Fruit fly (Drosophila melanogaster) whole organism, embryonic: ENCODE results near the gene CG12470.

Experiments
- ATbp ChIP-seq: fragments of 200-800 bp; sonication (Bioruptor generic); optimal IDR thresholded peaks from 2 replicates; lab custom pipeline; 2017; ENCODE audit warnings: missing biosample characterization, mild to moderate bottlenecking, missing genetic modification characterization, missing genetic modification reagents
- Abd-B ChIP-seq: fragments of 200-800 bp; sonication (Bioruptor generic); optimal IDR thresholded peaks from 2 replicates; lab custom pipeline; 2018; ENCODE audit warnings: missing biosample characterization, mild to moderate bottlenecking, missing genetic modification characterization, moderate library complexity
- B-H1 ChIP-seq: fragments of 200-800 bp; sonication (Bioruptor generic); IDR thresholded peaks from 3 replicates; pipeline ENCODE4 v1.3.6; 2022; ENCODE audit warnings: missing biosample characterization, missing genetic modification characterization
- BEAF-32 ChIP-seq: fragments of 200-800 bp; sonication (Bioruptor generic); optimal IDR thresholded peaks from 3 replicates; lab custom pipeline; 2017; ENCODE audit warnings: missing biosample characterization, missing genetic modification characterization, mild to moderate bottlenecking, moderate library complexity, missing genetic modification reagents
- CG1024 ChIP-seq: fragments of 200-800 bp; sonication (Bioruptor generic); IDR thresholded peaks from 2 replicates; pipeline ENCODE4 v1.3.6; 2022; ENCODE audit warnings: missing biosample characterization, missing genetic modification characterization
- CG10366 ChIP-seq: fragments of 200-800 bp; sonication (Bioruptor generic); IDR thresholded peaks from 2 replicates; pipeline ENCODE4 v1.3.6; 2022; ENCODE audit warnings: missing biosample characterization, missing genetic modification characterization
- CG10565 ChIP-seq: fragments of 200-800 bp; sonication (Bioruptor generic); optimal IDR thresholded peaks from 3 replicates; lab custom pipeline; 2016; ENCODE audit warnings: missing biosample characterization, mild to moderate bottlenecking, missing genetic modification characterization
- CG12942 ChIP-seq: fragments of 200-800 bp; sonication (Bioruptor generic); optimal IDR thresholded peaks from 3 replicates; lab custom pipeline; 2016; ENCODE audit warnings: missing biosample characterization, missing genetic modification characterization
- CG15514 ChIP-seq: fragments of 200-800 bp; sonication (Bioruptor generic); optimal IDR thresholded peaks from 3 replicates; lab custom pipeline; 2017; ENCODE audit warnings: missing biosample characterization, missing genetic modification characterization, mild to moderate bottlenecking, moderate library complexity, missing genetic modification reagents
- CG16863 ChIP-seq: fragments of 200-800 bp; sonication (Bioruptor generic); optimal IDR thresholded peaks from 3 replicates; lab custom pipeline; 2016; ENCODE audit warnings: missing biosample characterization, missing genetic modification characterization
- CG17829 ChIP-seq: fragments of 200-800 bp; optimal IDR thresholded peaks from 2 replicates; lab custom pipeline; 2019; ENCODE audit warnings: missing biosample characterization, mild to moderate bottlenecking, missing genetic modification characterization, moderate library complexity
- CG18476 ChIP-seq: fragments of 200-800 bp; sonication (Bioruptor generic); optimal IDR thresholded peaks from 2 replicates; lab custom pipeline; 2016; ENCODE audit warnings: missing biosample characterization, mild to moderate bottlenecking, missing genetic modification characterization
- CG32772 ChIP-seq: fragments of 200-800 bp; sonication (Bioruptor generic); IDR thresholded peaks from 2 replicates; pipeline ENCODE4 v1.3.6; 2022; ENCODE audit warnings: missing biosample characterization, missing genetic modification characterization
- CG3281 ChIP-seq: fragments of 200-800 bp; sonication (Bioruptor generic); optimal IDR thresholded peaks from 3 replicates; lab custom pipeline; 2017; ENCODE audit warnings: missing biosample characterization, mild to moderate bottlenecking, missing genetic modification characterization
- CG3726 ChIP-seq: fragments of 200-800 bp; sonication (Bioruptor generic); IDR thresholded peaks from 3 replicates; pipeline ENCODE4, ENCODE4 v1.3.6; 2022; ENCODE audit warnings: missing biosample characterization, missing genetic modification characterization
- CG43689 ChIP-seq: fragments of 200-800 bp; sonication (Bioruptor generic); IDR thresholded peaks from 2 replicates; pipeline ENCODE4 v1.3.6; 2022; ENCODE audit warnings: missing biosample characterization, missing genetic modification characterization
- CG5953 ChIP-seq: fragments of 200-800 bp; sonication (Bioruptor generic); IDR thresholded peaks from 2 replicates; pipeline ENCODE4 v1.3.6; 2022; ENCODE audit warnings: missing biosample characterization, missing genetic modification characterization
- CG6654 ChIP-seq: fragments of 200-800 bp; sonication (Bioruptor generic); optimal IDR thresholded peaks from 2 replicates; lab custom pipeline; 2017; ENCODE audit warnings: missing biosample characterization, mild to moderate bottlenecking, missing genetic modification characterization
- CG6683 ChIP-seq: fragments of 200-800 bp; sonication (Bioruptor generic); optimal IDR thresholded peaks from 2 replicates; lab custom pipeline; 2017; ENCODE audit warnings: missing biosample characterization, mild to moderate bottlenecking, missing genetic modification characterization, missing genetic modification reagents
- CG6689 ChIP-seq: fragments of 200-800 bp; sonication (Bioruptor generic); IDR thresholded peaks from 2 replicates; pipeline ENCODE4 v1.3.6; 2022; ENCODE audit warnings: missing biosample characterization, missing genetic modification characterization
- CG7839 ChIP-seq: fragments of 200-800 bp; sonication (Bioruptor generic); optimal IDR thresholded peaks from 3 replicates; lab custom pipeline; 2018; ENCODE audit warnings: missing biosample characterization, mild to moderate bottlenecking, missing genetic modification characterization, moderate library complexity
- CG7987 ChIP-seq: fragments of 200-800 bp; sonication (Bioruptor generic); optimal IDR thresholded peaks from 2 replicates; lab custom pipeline; 2018; ENCODE audit warnings: missing biosample characterization, mild to moderate bottlenecking, missing genetic modification characterization, moderate library complexity
- CG8290 ChIP-seq, 3 experiments: fragments of 200-800 bp; sonication (Bioruptor generic); optimal IDR thresholded peaks; 2 replicates each; lab custom pipeline; 2016 to 2019; ENCODE audit warnings: missing biosample characterization in 3 of 3, missing genetic modification characterization in 3 of 3, mild to moderate bottlenecking in 2 of 3, moderate library complexity in 1 of 3
- CG9932 ChIP-seq: fragments of 200-800 bp; sonication (Bioruptor generic); IDR thresholded peaks from 2 replicates; pipeline ENCODE4 v1.3.6; 2022; ENCODE audit warnings: missing biosample characterization, missing genetic modification characterization
- Gsc ChIP-seq: fragments of 200-800 bp; sonication (Bioruptor generic); IDR thresholded peaks from 2 replicates; pipeline ENCODE4 v1.3.6; 2022; ENCODE audit warnings: missing biosample characterization, missing genetic modification characterization
- Kr ChIP-seq: fragments of 200-800 bp; sonication (Bioruptor generic); optimal IDR thresholded peaks from 2 replicates; lab custom pipeline; 2017; ENCODE audit warnings: missing biosample characterization, mild to moderate bottlenecking, missing genetic modification characterization
- Ravus ChIP-seq: fragments of 200-800 bp; sonication (Bioruptor generic); IDR thresholded peaks from 2 replicates; pipeline ENCODE4 v1.3.6; 2022; ENCODE audit warnings: missing biosample characterization, missing genetic modification characterization
- Six4 ChIP-seq: fragments of 200-800 bp; sonication (Bioruptor generic); optimal IDR thresholded peaks from 2 replicates; lab custom pipeline; 2016; ENCODE audit warnings: missing biosample characterization, missing genetic modification characterization
- ara ChIP-seq: fragments of 200-800 bp; sonication (Bioruptor generic); IDR thresholded peaks from 2 replicates; pipeline ENCODE4 v1.3.6; 2022; ENCODE audit warnings: missing biosample characterization, missing genetic modification characterization
- chif ChIP-seq, 2 experiments: fragments of 200-800 bp; sonication (Bioruptor generic); optimal IDR thresholded peaks; 3 replicates each; lab custom pipeline; 2016; ENCODE audit warnings: missing biosample characterization in 2 of 2, missing genetic modification characterization in 2 of 2
- crc ChIP-seq: fragments of 200-800 bp; sonication (Bioruptor generic); optimal IDR thresholded peaks from 2 replicates; lab custom pipeline; 2016; ENCODE audit warnings: missing biosample characterization, missing genetic modification characterization
- croc ChIP-seq: fragments of 200-800 bp; sonication (Bioruptor generic); conservative IDR thresholded peaks from 3 replicates; pipeline ENCODE4 v1.3.6; 2022; ENCODE audit warnings: missing biosample characterization, missing genetic modification characterization
- cwo ChIP-seq: fragments of 200-800 bp; sonication (Bioruptor generic); optimal IDR thresholded peaks from 3 replicates; lab custom pipeline; 2017; ENCODE audit warnings: missing biosample characterization, missing genetic modification characterization, mild to moderate bottlenecking, moderate library complexity, missing genetic modification reagents
- eve ChIP-seq, 2 experiments: fragments of >200 bp; optimal IDR thresholded peaks; 2 replicates each; lab custom pipeline; 2017; ENCODE audit warnings: missing biosample characterization in 2 of 2, missing genetic modification characterization in 2 of 2
- gcm ChIP-seq: fragments of 200-800 bp; sonication (Bioruptor generic); optimal IDR thresholded peaks from 2 replicates; lab custom pipeline; 2019; ENCODE audit warnings: missing biosample characterization, mild to moderate bottlenecking, missing genetic modification characterization, moderate library complexity
- gsb ChIP-seq: fragments of 200-800 bp; sonication (Bioruptor generic); IDR thresholded peaks from 2 replicates; pipeline ENCODE4 v1.3.6; 2022; ENCODE audit warnings: missing biosample characterization, missing genetic modification characterization
- her ChIP-seq: fragments of 200-800 bp; sonication (Bioruptor generic); optimal IDR thresholded peaks from 2 replicates; lab custom pipeline; 2016; ENCODE audit warnings: missing biosample characterization, missing genetic modification characterization
- jumu ChIP-seq: fragments of 200-800 bp; sonication (Bioruptor generic); optimal IDR thresholded peaks from 3 replicates; lab custom pipeline; 2016; ENCODE audit warnings: missing biosample characterization, missing genetic modification characterization
- kah ChIP-seq: fragments of 200-800 bp; sonication (Bioruptor generic); optimal IDR thresholded peaks from 2 replicates; lab custom pipeline; 2018; ENCODE audit warnings: missing biosample characterization, mild to moderate bottlenecking, missing genetic modification characterization
- klu ChIP-seq: fragments of 200-800 bp; sonication (Bioruptor generic); IDR thresholded peaks from 2 replicates; pipeline ENCODE4 v1.3.6; 2022; ENCODE audit warnings: missing biosample characterization, missing genetic modification characterization
- otp ChIP-seq: fragments of 200-800 bp; sonication (Bioruptor generic); IDR thresholded peaks from 3 replicates; pipeline ENCODE4, ENCODE4 v1.3.6; 2022; ENCODE audit warnings: missing biosample characterization, missing genetic modification characterization
- prd ChIP-seq, 3 experiments: fragments of >200 bp in 2 of 3; fragments of 200-800 bp in 1 of 3; sonication (Bioruptor generic) in 1 of 3; optimal IDR thresholded peaks in 2 of 3; IDR thresholded peaks in 1 of 3; 2 replicates in 2 of 3; 3 replicates in 1 of 3; pipeline versions ENCODE4 v1.3.6 to Lab custom; 2017 to 2022; ENCODE audit warnings: missing biosample characterization in 1 of 3, missing genetic modification characterization in 1 of 3
- pros ChIP-seq: fragments of 200-800 bp; sonication (Bioruptor generic); optimal IDR thresholded peaks from 3 replicates; lab custom pipeline; 2019; ENCODE audit warnings: missing biosample characterization, mild to moderate bottlenecking, missing genetic modification characterization, moderate library complexity
- pum ChIP-seq: fragments of 200-800 bp; sonication (Bioruptor generic); optimal IDR thresholded peaks from 2 replicates; lab custom pipeline; 2016; ENCODE audit warnings: missing biosample characterization, missing genetic modification characterization
- sens-2 ChIP-seq: fragments of 200-800 bp; sonication (Bioruptor generic); IDR thresholded peaks from 2 replicates; pipeline ENCODE4 v1.3.6; 2022; ENCODE audit warnings: missing biosample characterization, missing genetic modification characterization
- sob ChIP-seq: fragments of 200-800 bp; sonication (Bioruptor generic); IDR thresholded peaks from 2 replicates; pipeline ENCODE4 v1.3.6; 2022; ENCODE audit warnings: missing biosample characterization, missing genetic modification characterization
- tin ChIP-seq: fragments of 200-800 bp; sonication (Bioruptor generic); optimal IDR thresholded peaks from 3 replicates; lab custom pipeline; 2016; ENCODE audit warnings: missing biosample characterization, missing genetic modification characterization
- toy ChIP-seq: fragments of 200-800 bp; sonication (Bioruptor generic); IDR thresholded peaks from 2 replicates; pipeline ENCODE4 v1.3.6; 2022; ENCODE audit warnings: missing biosample characterization, missing genetic modification characterization
- wek ChIP-seq: fragments of 200-800 bp; sonication (Bioruptor generic); optimal IDR thresholded peaks from 3 replicates; lab custom pipeline; 2018; ENCODE audit warnings: missing biosample characterization, mild to moderate bottlenecking, missing genetic modification characterization, moderate library complexity

CG12470 gene

DNA sequence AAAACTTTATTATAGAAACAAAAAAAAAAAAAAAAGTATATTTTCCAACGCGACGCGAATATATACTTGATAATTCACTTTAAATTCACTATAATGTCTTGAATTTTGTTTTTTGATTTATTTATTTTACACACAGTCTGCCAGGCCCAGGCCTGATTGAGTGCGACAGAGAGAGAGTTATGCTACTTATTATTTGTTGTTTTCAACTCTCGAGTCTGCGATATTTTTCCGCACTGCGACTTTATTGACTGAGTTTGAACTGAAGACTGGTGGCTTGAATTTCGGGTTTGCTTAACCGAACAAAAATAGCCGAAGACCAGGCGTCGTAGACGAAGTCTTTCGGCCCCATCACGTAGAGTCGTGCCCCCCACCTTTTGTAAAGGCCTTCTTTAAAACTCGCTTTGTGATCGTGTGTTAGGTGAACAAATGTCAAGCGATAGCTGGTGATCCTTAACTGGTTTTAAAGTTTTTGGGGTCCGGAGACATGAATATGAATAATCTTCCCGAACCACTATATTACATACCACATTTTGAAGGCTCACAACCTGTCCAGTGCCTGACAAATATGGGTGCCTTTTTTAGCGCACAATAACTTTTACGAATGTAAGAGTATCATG, 43.6 kb upstream of the CG12470 start, which contains the start of gene CG13377 (continued):
- TF ChIP-seq B-H1 (GFP tag; lab: Robert Waterston, UW) (peak; percentile 25; the same call in 1 of the 3 replicates), BEAF-32 (GFP tag; lab: Kevin White, UChicago) (no peak), CG12942 (GFP tag; lab: Kevin White, UChicago) (no peak), CG6654 (GFP tag; lab: Kevin White, UChicago) (no peak), CG6689 (GFP tag; lab: Robert Waterston, UW) (peak; percentile 50; the same call in 1 of the 2 replicates), gsb (no peak), CG1024 (no peak), CG9932 (GFP tag; lab: Robert Waterston, UW) (peak; percentile 29; the same call in 1 of the 2 replicates), CG8290 (GFP tag; optimal IDR thresholded peaks at IDR 0.05; lab: Kevin White, UChicago) (no peak), CG8290 (tag; optimal IDR thresholded peaks at IDR 0.05; lab: Kevin White, UChicago) (peak in 1 of 2 experiments; percentile 13), her (GFP tag; lab: Kevin White, UChicago) (no peak), CG3726 (no peak), sens-2 (GFP tag; lab: Robert Waterston, UW) (no peak), tin (GFP tag; lab: Kevin White, UChicago) (no peak), ara (no peak), eve (GFP tag; optimal IDR thresholded peaks at IDR 0.05; lab: Kevin White, UChicago) (no peak), kah (GFP tag; lab: Kevin White, UChicago) (no peak), ATbp (GFP tag; lab: Kevin White, UChicago) (no peak), pros (GFP tag; lab: Kevin White, UChicago) (no peak), Kr (GFP tag; lab: Kevin White, UChicago) (no peak), CG43689 (GFP tag; lab: Robert Waterston, UW) (no peak), CG32772 (GFP tag; lab: Robert Waterston, UW) (0 out of 2 replicates have a peak, but pooled peaks have one; percentile 42), gcm (no peak), CG3281 (no peak), Six4 (GFP tag; lab: Kevin White, UChicago) (peak; percentile 7), CG10565 (GFP tag; lab: Kevin White, UChicago) (no peak), cwo (GFP tag; lab: Kevin White, UChicago) (no peak), CG6683 (GFP tag; lab: Kevin White, UChicago) (no peak), jumu (GFP tag; lab: Kevin White, UChicago) (no peak), Abd-B (no peak), croc (GFP tag; lab: Robert Waterston, UW) (no peak), crc (GFP tag; lab: Kevin White, UChicago) (no peak), CG5953 (0 out of 2 replicates have a peak, but pooled peaks have one; percentile 11), toy (GFP tag; lab: Robert Waterston, UW) (no peak), CG10366 (GFP tag; lab: Robert Waterston, UW) (0 out of 2 replicates have a peak, but pooled peaks have one; percentile 10), Ravus (GFP tag; lab: Robert Waterston, UW) (no peak), Gsc (no peak), klu (GFP tag; lab: Robert Waterston, UW) (no peak), CG15514 (GFP tag; lab: Kevin White, UChicago) (no peak), pum (GFP tag; lab: Kevin White, UChicago) (no peak), CG18476 (GFP tag; lab: Kevin White, UChicago) (no peak), CG7987 (GFP tag; lab: Kevin White, UChicago) (no peak), wek (GFP tag; lab: Kevin White, UChicago) (no peak), CG7839 (tag; lab: Kevin White, UChicago) (peak; percentile 30), chif (GFP tag; optimal IDR thresholded peaks at IDR 0.05; lab: Kevin White, UChicago) (no peak), otp (GFP tag; lab: Robert Waterston, UW) (no peak), prd (optimal IDR thresholded peaks at IDR 0.05; lab: Kevin White, UChicago) (no peak), prd (GFP tag; IDR thresholded peaks at IDR 0.05; lab: Robert Waterston, UW) (peak; percentile 41; the same call in 1 of the 3 replicates), CG16863 (GFP tag; lab: Kevin White, UChicago) (no peak), sob (GFP tag; lab: Robert Waterston, UW) (0 out of 2 replicates have a peak, but pooled peaks have one; percentile 24), CG17829 (tag; lab: Kevin White, UChicago) (peak; percentile 11)
